Worm (Caenorhabditis elegans): ENCODE measurements around the gene C17H12.8.

ce11 chrIV:6806475-6807063 is 11.9 kb upstream of the C17H12.8 start, which contains the start of gene C17H12.10:
- TF ChIP-seq lin-11 (tag; optimal IDR thresholded peaks at IDR 0.05) (no peak), rnt-1 (tag; optimal IDR thresholded peaks at IDR 0.05) (no peak), hlh-6 (tag; optimal IDR thresholded peaks at IDR 0.05) (no peak), hlh-8 (tag; optimal IDR thresholded peaks at IDR 0.05) (no peak), F13H6.1 (tag; optimal IDR thresholded peaks at IDR 0.05) (no peak), ceh-30 (tag; optimal IDR thresholded peaks at IDR 0.05) (no peak), elt-4 (tag; optimal IDR thresholded peaks at IDR 0.05) (no peak)

All from whole organism, late embryonic.